Fruit fly (Drosophila melanogaster) whole organism, adult: ENCODE results near the gene CG33947.
A peak's percentile ranks its signal among the peaks of the same experiment; 100 is the strongest.

Experiments used
- CG11617 ChIP-seq: fragments of 200-800 bp; sonication (Bioruptor generic); optimal IDR thresholded peaks from 2 replicates; lab custom pipeline; 2017; ENCODE audit warnings: mild to moderate bottlenecking, missing biosample characterization, missing genetic modification reagents, missing genetic modification characterization
- CG12768 ChIP-seq: fragments of 200-800 bp; sonication (Bioruptor generic); optimal IDR thresholded peaks from 2 replicates; lab custom pipeline; 2017; ENCODE audit warnings: missing biosample characterization, missing genetic modification characterization, mild to moderate bottlenecking, moderate library complexity, missing genetic modification reagents
- CG14711 ChIP-seq: fragments of 200-800 bp; sonication (Bioruptor generic); optimal IDR thresholded peaks from 2 replicates; lab custom pipeline; 2018; ENCODE audit warnings: missing biosample characterization, mild to moderate bottlenecking, missing genetic modification characterization, moderate library complexity
- CG1620 ChIP-seq: fragments of 200-800 bp; sonication (Bioruptor generic); optimal IDR thresholded peaks from 2 replicates; lab custom pipeline; 2016; ENCODE audit warnings: missing biosample characterization, missing genetic modification characterization
- CG33017 ChIP-seq: fragments of 200-800 bp; sonication (Bioruptor generic); optimal IDR thresholded peaks from 2 replicates; lab custom pipeline; 2018; ENCODE audit warnings: missing biosample characterization, mild to moderate bottlenecking, missing genetic modification characterization, moderate library complexity
- CG5204 ChIP-seq: fragments of 200-800 bp; sonication (Bioruptor generic); optimal IDR thresholded peaks from 2 replicates; lab custom pipeline; 2016; ENCODE audit warnings: missing biosample characterization, missing genetic modification characterization
- CG7045 ChIP-seq: fragments of 200-800 bp; sonication (Bioruptor generic); optimal IDR thresholded peaks from 2 replicates; lab custom pipeline; 2017; ENCODE audit warnings: missing biosample characterization, mild to moderate bottlenecking, missing genetic modification characterization
- CG7101 ChIP-seq: fragments of 200-800 bp; sonication (Bioruptor generic); optimal IDR thresholded peaks from 2 replicates; lab custom pipeline; 2018; ENCODE audit warnings: missing biosample characterization, mild to moderate bottlenecking, missing genetic modification characterization, moderate library complexity
- Clk ChIP-seq: fragments of 200-800 bp; sonication (Bioruptor generic); optimal IDR thresholded peaks from 2 replicates; lab custom pipeline; 2017; ENCODE audit warnings: missing biosample characterization, missing genetic modification characterization
- Crg-1 ChIP-seq: fragments of 200-800 bp; sonication (Bioruptor generic); optimal IDR thresholded peaks from 2 replicates; lab custom pipeline; 2016; ENCODE audit warnings: missing biosample characterization, missing genetic modification characterization
- Hr96 ChIP-seq: fragments of 200-800 bp; sonication (Bioruptor generic); optimal IDR thresholded peaks from 2 replicates; lab custom pipeline; 2016; ENCODE audit warnings: missing biosample characterization, missing genetic modification characterization
- Mnt ChIP-seq: fragments of 200-800 bp; sonication (Bioruptor generic); optimal IDR thresholded peaks from 2 replicates; lab custom pipeline; 2016; ENCODE audit warnings: missing biosample characterization, mild to moderate bottlenecking, missing genetic modification characterization
- bab1 ChIP-seq: fragments of 200-800 bp; sonication (Bioruptor generic); optimal IDR thresholded peaks from 3 replicates; lab custom pipeline; 2019; ENCODE audit warnings: missing biosample characterization, mild to moderate bottlenecking, missing genetic modification characterization, moderate library complexity
- cic ChIP-seq: fragments of 200-800 bp; sonication (Bioruptor generic); optimal IDR thresholded peaks from 2 replicates; lab custom pipeline; 2017; ENCODE audit warnings: missing biosample characterization, mild to moderate bottlenecking, missing genetic modification characterization, moderate library complexity
- cnc ChIP-seq, 2 experiments: fragments of >200 bp; optimal IDR thresholded peaks; 2 replicates each; lab custom pipeline; 2017
- kay ChIP-seq: fragments of 200-800 bp; sonication (Bioruptor generic); peaks from one replicate; lab custom pipeline; 2016; ENCODE audit warnings: missing biosample characterization, missing genetic modification characterization, borderline replicate concordance
- ovo ChIP-seq: fragments of 200-800 bp; sonication (Bioruptor generic); optimal IDR thresholded peaks from 2 replicates; lab custom pipeline; 2016; ENCODE audit warnings: missing biosample characterization, missing genetic modification characterization
- pad ChIP-seq: fragments of 200-800 bp; sonication (Bioruptor generic); optimal IDR thresholded peaks from 3 replicates; lab custom pipeline; 2017; ENCODE audit warnings: missing biosample characterization, missing genetic modification characterization, mild to moderate bottlenecking, moderate library complexity, missing genetic modification reagents
- tj ChIP-seq: fragments of 200-800 bp; sonication (Bioruptor generic); optimal IDR thresholded peaks from 3 replicates; lab custom pipeline; 2017; ENCODE audit warnings: missing biosample characterization, mild to moderate bottlenecking, missing genetic modification characterization, moderate library complexity
- toe ChIP-seq: fragments of 200-800 bp; sonication (Bioruptor generic); optimal IDR thresholded peaks from 2 replicates; lab custom pipeline; 2016; ENCODE audit warnings: missing biosample characterization, missing genetic modification characterization

CG33947 gene

DNA sequence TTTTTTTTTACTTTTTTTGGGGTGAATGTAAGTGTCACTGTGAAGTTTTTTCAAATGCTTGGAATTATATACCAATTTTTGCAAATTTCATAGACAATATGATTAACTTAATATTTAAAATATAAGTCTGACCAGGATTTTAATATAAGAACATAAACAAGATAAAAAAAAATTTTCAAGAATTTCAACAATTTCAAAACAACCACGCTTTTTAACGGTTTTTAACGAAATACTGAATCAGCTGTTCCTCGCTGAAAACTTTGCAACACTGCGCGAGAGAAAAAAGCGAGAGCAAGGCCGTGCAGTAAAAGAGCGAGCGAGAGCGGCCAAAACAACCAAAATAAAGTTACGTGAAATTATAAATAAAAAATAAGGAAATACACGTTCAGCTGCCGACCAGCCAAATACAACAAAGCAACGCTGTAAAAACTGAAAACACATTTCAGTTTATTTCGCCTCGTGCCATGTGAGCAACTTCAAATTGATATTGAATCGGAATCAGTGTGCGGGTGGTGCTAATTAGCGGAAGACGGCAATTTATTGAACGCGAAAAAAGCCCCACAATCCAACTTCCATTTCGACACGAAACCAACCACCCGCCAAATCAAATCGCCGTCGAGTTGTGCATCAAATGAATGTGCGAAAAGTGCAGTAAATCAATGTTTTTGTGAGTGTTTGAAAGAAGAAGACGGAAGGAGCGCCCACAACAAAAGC lies at the start of gene CG33947, which contains the start of the genes CG46439 and Iyd:
Gene CG33947 (plus strand): TSS at position 302 of the 714 bp plus-strand sequence.
Gene CG46439 (minus strand): TSS at position 51 of the 714 bp plus-strand sequence.
Gene Iyd (minus strand): TSS at position 51 of the 714 bp plus-strand sequence.
- peak; percentile 33 for TF ChIP-seq cic (GFP tag; lab: Kevin White, UChicago)
- peak; percentile 8 for TF ChIP-seq CG1620 (GFP tag; lab: Kevin White, UChicago)
- peak; percentile 54 for TF ChIP-seq Crg-1
- TF ChIP-seq toe (GFP tag; lab: Kevin White, UChicago), result no peak
- peak; percentile 64 for TF ChIP-seq bab1 (GFP tag; lab: Kevin White, UChicago)
- no peak for TF ChIP-seq pad (GFP tag; lab: Kevin White, UChicago)
- no peak for TF ChIP-seq ovo (GFP tag; lab: Kevin White, UChicago)
- TF ChIP-seq tj (GFP tag; lab: Kevin White, UChicago), result peak; percentile 46
- TF ChIP-seq CG33017 (tag; lab: Kevin White, UChicago), result no peak
- TF ChIP-seq cnc (optimal IDR thresholded peaks at IDR 0.05; lab: Kevin White, UChicago), result no peak
- no peak for TF ChIP-seq CG7045 (GFP tag; lab: Kevin White, UChicago)
- peak; percentile 43 for TF ChIP-seq CG12768 (GFP tag; lab: Kevin White, UChicago)
- TF ChIP-seq CG7101, result peak; percentile 29
- TF ChIP-seq Mnt, result peak; percentile 53

DNA sequence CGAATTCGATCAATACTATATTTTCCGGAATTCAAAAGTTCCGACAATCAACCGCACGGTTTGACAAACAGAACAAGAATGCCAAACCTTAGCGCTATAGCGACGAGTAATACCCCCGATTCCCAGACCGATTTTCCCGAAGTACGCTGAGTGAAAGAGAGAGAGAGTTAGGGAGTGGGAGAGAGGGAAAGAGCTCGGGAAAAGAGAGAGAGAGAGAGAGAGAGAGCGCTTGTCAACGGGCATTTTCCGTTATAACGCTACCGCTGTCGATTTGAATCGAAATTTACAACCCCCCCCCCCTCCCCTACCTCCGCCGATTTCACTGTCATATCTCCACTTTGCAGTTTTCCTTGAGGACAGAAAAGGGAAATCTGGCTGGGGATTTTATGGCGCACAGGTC lies 49.7 kb upstream of the CG33947 start:
- TF ChIP-seq CG33017 (tag; lab: Kevin White, UChicago) (peak; percentile 2), cnc (optimal IDR thresholded peaks at IDR 0.05; lab: Kevin White, UChicago) (no peak), tj (GFP tag; lab: Kevin White, UChicago) (peak; percentile 45), Crg-1 (peak; percentile 35), CG5204 (GFP tag; lab: Kevin White, UChicago) (no peak), cic (GFP tag; lab: Kevin White, UChicago) (no peak), toe (GFP tag; lab: Kevin White, UChicago) (no peak), pad (GFP tag; lab: Kevin White, UChicago) (peak; percentile 7), CG1620 (GFP tag; lab: Kevin White, UChicago) (no peak), kay (no peak), CG14711 (no peak), CG12768 (GFP tag; lab: Kevin White, UChicago) (peak; percentile 9), Mnt (peak; percentile 17), bab1 (GFP tag; lab: Kevin White, UChicago) (peak; percentile 53), CG7045 (GFP tag; lab: Kevin White, UChicago) (no peak), Clk (no peak), ovo (GFP tag; lab: Kevin White, UChicago) (peak; percentile 68), CG7101 (peak; percentile 27), Hr96 (no peak), CG11617 (GFP tag; lab: Kevin White, UChicago) (no peak)

dm6 chr3L:11047877-11048276 lies 48.4 kb upstream of the CG33947 start:
- TF ChIP-seq pad (GFP tag; lab: Kevin White, UChicago) (peak; percentile 64), bab1 (GFP tag; lab: Kevin White, UChicago) (peak; percentile 89), tj (GFP tag; lab: Kevin White, UChicago) (no peak), CG12768 (GFP tag; lab: Kevin White, UChicago) (peak; percentile 1), Mnt (peak; percentile 31), toe (GFP tag; lab: Kevin White, UChicago) (peak; percentile 20), CG7101 (peak; percentile 57), CG5204 (GFP tag; lab: Kevin White, UChicago) (peak; percentile 18), CG33017 (tag; lab: Kevin White, UChicago) (no peak), Crg-1 (peak; percentile 49), ovo (GFP tag; lab: Kevin White, UChicago) (peak; percentile 66), Hr96 (peak; percentile 68), CG1620 (GFP tag; lab: Kevin White, UChicago) (peak; percentile 49), cnc (optimal IDR thresholded peaks at IDR 0.05; lab: Kevin White, UChicago) (no peak)

dm6 chr3L:11049414-11049813 lies 46.9 kb upstream of the CG33947 start:
- no peak for TF ChIP-seq cnc (optimal IDR thresholded peaks at IDR 0.05; lab: Kevin White, UChicago)
- TF ChIP-seq Mnt, result peak; percentile 35
- TF ChIP-seq kay, result no peak
- no peak for TF ChIP-seq toe (GFP tag; lab: Kevin White, UChicago)
- TF ChIP-seq pad (GFP tag; lab: Kevin White, UChicago), result peak; percentile 43
- peak; percentile 79 for TF ChIP-seq CG7045 (GFP tag; lab: Kevin White, UChicago)
- TF ChIP-seq CG33017 (tag; lab: Kevin White, UChicago), result peak; percentile 40
- no peak for TF ChIP-seq bab1 (GFP tag; lab: Kevin White, UChicago)
- TF ChIP-seq CG12768 (GFP tag; lab: Kevin White, UChicago), result peak; percentile 62
- TF ChIP-seq Crg-1, result peak; percentile 65
- TF ChIP-seq CG7101, result peak; percentile 47
- peak; percentile 2 for TF ChIP-seq Hr96
- peak; percentile 13 for TF ChIP-seq CG14711
- TF ChIP-seq ovo (GFP tag; lab: Kevin White, UChicago), result peak; percentile 41
- TF ChIP-seq CG1620 (GFP tag; lab: Kevin White, UChicago), result peak; percentile 6
- TF ChIP-seq CG5204 (GFP tag; lab: Kevin White, UChicago), result peak; percentile 28
- no peak for TF ChIP-seq tj (GFP tag; lab: Kevin White, UChicago)
- peak; percentile 25 for TF ChIP-seq CG11617 (GFP tag; lab: Kevin White, UChicago)
- no peak for TF ChIP-seq Clk
- peak; percentile 71 for TF ChIP-seq cic (GFP tag; lab: Kevin White, UChicago)

DNA sequence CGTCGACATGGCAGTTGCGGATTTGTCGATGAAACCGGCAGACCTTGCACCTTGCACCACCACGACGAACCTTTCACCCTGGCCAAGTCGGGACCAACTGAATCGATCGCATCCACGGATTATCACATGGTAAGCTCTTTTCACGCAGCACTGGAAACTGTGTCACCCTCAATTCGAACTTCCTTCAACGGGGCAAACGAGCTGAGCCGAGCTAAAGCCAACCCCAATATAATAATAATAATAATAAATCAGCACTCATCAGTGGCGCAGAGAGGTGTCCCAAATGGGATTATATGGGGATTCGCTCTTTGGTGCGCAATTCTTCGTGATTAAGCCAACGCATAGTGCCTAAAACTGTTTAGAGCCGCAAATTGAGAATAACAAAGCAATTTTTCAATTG lies 45.0 kb upstream of the CG33947 start, which contains the start of gene CG43693:
Gene CG43693 (minus strand): TSS at position 101 of the 400 bp plus-strand sequence.
- TF ChIP-seq CG7045 (GFP tag; lab: Kevin White, UChicago), result no peak
- TF ChIP-seq Hr96, result no peak
- TF ChIP-seq bab1 (GFP tag; lab: Kevin White, UChicago), result no peak
- no peak for TF ChIP-seq CG11617 (GFP tag; lab: Kevin White, UChicago)
- no peak for TF ChIP-seq CG33017 (tag; lab: Kevin White, UChicago)
- TF ChIP-seq pad (GFP tag; lab: Kevin White, UChicago), result no peak
- no peak for TF ChIP-seq cic (GFP tag; lab: Kevin White, UChicago)
- TF ChIP-seq tj (GFP tag; lab: Kevin White, UChicago), result no peak
- TF ChIP-seq Mnt, result no peak
- TF ChIP-seq Crg-1, result no peak
